Worm (Caenorhabditis elegans): ENCODE measurements around the gene F41G3.3.

ce11 chrII:6706552-6707091 lies 49.7 kb upstream of the F41G3.3 start:
- TF ChIP-seq tbx-11 (GFP tag; IDR thresholded peaks at IDR 0.05): no peak
- no peak for TF ChIP-seq ama-1 (optimal IDR thresholded peaks at IDR 0.05)
- no peak for TF ChIP-seq sea-1 (GFP tag; conservative IDR thresholded peaks at IDR 0.05)
- TF ChIP-seq hmg-4 (GFP tag; optimal IDR thresholded peaks at IDR 0.05): no peak
- TF ChIP-seq ceh-36 (tag; optimal IDR thresholded peaks at IDR 0.05): no peak
- no peak for TF ChIP-seq ceh-13 (GFP tag; optimal IDR thresholded peaks at IDR 0.05)
- no peak for TF ChIP-seq hnd-1 (tag; optimal IDR thresholded peaks at IDR 0.05)
- TF ChIP-seq aly-1 (tag; optimal IDR thresholded peaks at IDR 0.05): no peak
- TF ChIP-seq tbx-37 (GFP tag; conservative IDR thresholded peaks at IDR 0.05): no peak

All from whole organism, early embryonic.